Worm (Caenorhabditis elegans) whole organism, mixed stage, embryonic: Measurements from ENCODE around the gene K12B6.9.

Experiments
- elt-3 ChIP-seq: fragments of 150-350 bp; optimal IDR thresholded peaks from 2 replicates; lab custom pipeline; 2014; ENCODE audit warnings: missing biosample characterization, missing genetic modification characterization
- mep-1 ChIP-seq: fragments of 150-350 bp; optimal IDR thresholded peaks from 2 replicates; lab custom pipeline; 2017; ENCODE audit warnings: missing biosample characterization, missing genetic modification reagents, missing genetic modification characterization, inconsistent platforms
- nhr-12 ChIP-seq: fragments of 150-350 bp; optimal IDR thresholded peaks from 2 replicates; lab custom pipeline; 2014; ENCODE audit warnings: missing biosample characterization, missing genetic modification characterization
- nhr-237 ChIP-seq: fragments of 150-350 bp; optimal IDR thresholded peaks from 2 replicates; lab custom pipeline; 2014; ENCODE audit warnings: missing biosample characterization, missing genetic modification characterization
- nhr-76 ChIP-seq: sonication (generic microtip); optimal IDR thresholded peaks from 2 replicates; lab custom pipeline; 2017; ENCODE audit warnings: missing biosample characterization, missing genetic modification characterization
- pha-4 ChIP-seq: fragments of 150-350 bp; optimal IDR thresholded peaks from 2 replicates; lab custom pipeline; 2018; ENCODE audit warnings: missing biosample characterization, missing genetic modification reagents, missing genetic modification characterization
- unc-39 ChIP-seq: fragments of 150-350 bp; optimal IDR thresholded peaks from 2 replicates; lab custom pipeline; 2014; ENCODE audit warnings: missing biosample characterization, missing genetic modification characterization
- unc-62 ChIP-seq: fragments of 150-350 bp; optimal IDR thresholded peaks from 2 replicates; lab custom pipeline; 2014; ENCODE audit warnings: missing biosample characterization, missing genetic modification reagents, missing genetic modification characterization

ce11 chrV:6270097-6270496, 22.4 kb downstream of the K12B6.9 start:
- TF ChIP-seq nhr-12 (tag; lab: Kevin White, UChicago) = no peak
- TF ChIP-seq unc-62 = no peak
- TF ChIP-seq mep-1 (tag; lab: Kevin White, UChicago) = no peak
- TF ChIP-seq unc-39 (tag; lab: Kevin White, UChicago) = no peak
- no peak for TF ChIP-seq nhr-76 (tag; lab: Kevin White, UChicago)
- TF ChIP-seq nhr-237 (tag; lab: Kevin White, UChicago) = peak; percentile 51
- TF ChIP-seq elt-3 (tag; lab: Kevin White, UChicago) = no peak
- TF ChIP-seq pha-4 = peak; percentile 4
